Worm (Caenorhabditis elegans): ENCODE measurements around the gene str-97.

ce11 chrV:16194639-16195038, 39.6 kb upstream of the str-97 start, which contains the start of gene rabr-4:
- TF ChIP-seq Y105C5A.15 (GFP tag; IDR thresholded peaks at IDR 0.05) = no peak
- TF ChIP-seq nhr-237 (tag; optimal IDR thresholded peaks at IDR 0.05) = no peak
- no peak for TF ChIP-seq nhr-77 (tag; optimal IDR thresholded peaks at IDR 0.05)
- no peak for TF ChIP-seq jun-1 (tag; optimal IDR thresholded peaks at IDR 0.05)
- TF ChIP-seq nhr-111 (GFP tag; optimal IDR thresholded peaks at IDR 0.05) = no peak
- no peak for TF ChIP-seq lin-13 (GFP tag; optimal IDR thresholded peaks at IDR 0.05)
- TF ChIP-seq ces-1 (GFP tag; optimal IDR thresholded peaks at IDR 0.05) = no peak

All from whole organism, L4 larva.